Fruit fly (Drosophila melanogaster) whole organism, prepupa: ENCODE data around the gene CG15878.

Experiments
- Blimp-1 ChIP-seq: fragments of 200-800 bp; sonication (Bioruptor generic); optimal IDR thresholded peaks from 3 replicates; lab custom pipeline; 2017; ENCODE audit warnings: missing biosample characterization, missing genetic modification characterization, mild to moderate bottlenecking, moderate library complexity, missing genetic modification reagents
- CG10669 ChIP-seq: fragments of 200-800 bp; sonication (Bioruptor generic); optimal IDR thresholded peaks from 3 replicates; lab custom pipeline; 2018; ENCODE audit warnings: missing biosample characterization, mild to moderate bottlenecking, missing genetic modification characterization, moderate library complexity
- CG11294 ChIP-seq: fragments of 200-800 bp; sonication (Bioruptor generic); IDR thresholded peaks from 2 replicates; pipeline ENCODE4 v1.3.6; 2022; ENCODE audit warnings: missing biosample characterization, missing genetic modification characterization
- CG11762 ChIP-seq: fragments of 200-800 bp; sonication (Bioruptor generic); optimal IDR thresholded peaks from 3 replicates; lab custom pipeline; 2016; ENCODE audit warnings: missing biosample characterization, missing genetic modification characterization; ENCODE audit not compliant: insufficient read depth
- CG16779 ChIP-seq: fragments of 200-800 bp; sonication (Bioruptor generic); optimal IDR thresholded peaks from 3 replicates; lab custom pipeline; 2017; ENCODE audit warnings: missing biosample characterization, mild to moderate bottlenecking, missing genetic modification characterization
- CG3032 ChIP-seq: fragments of 200-800 bp; optimal IDR thresholded peaks from 2 replicates; lab custom pipeline; 2019; ENCODE audit warnings: missing biosample characterization, mild to moderate bottlenecking, missing genetic modification characterization, moderate library complexity
- CG32006 ChIP-seq: fragments of 200-800 bp; sonication (Bioruptor generic); optimal IDR thresholded peaks from 3 replicates; lab custom pipeline; 2017; ENCODE audit warnings: missing biosample characterization, mild to moderate bottlenecking, missing genetic modification characterization
- CG3919 ChIP-seq: fragments of 200-800 bp; sonication (Bioruptor generic); optimal IDR thresholded peaks from 3 replicates; lab custom pipeline; 2016; ENCODE audit warnings: missing biosample characterization, missing genetic modification characterization
- CG4318 ChIP-seq: fragments of 200-800 bp; sonication (Bioruptor generic); optimal IDR thresholded peaks from 3 replicates; lab custom pipeline; 2017; ENCODE audit warnings: missing biosample characterization, mild to moderate bottlenecking, missing genetic modification characterization
- CG6163 ChIP-seq: fragments of 200-800 bp; sonication (Bioruptor generic); IDR thresholded peaks from 3 replicates; pipeline ENCODE4 v1.3.6; 2022; ENCODE audit warnings: missing biosample characterization, missing genetic modification characterization
- CG6276 ChIP-seq: fragments of 200-800 bp; sonication (Bioruptor generic); optimal IDR thresholded peaks from 2 replicates; lab custom pipeline; 2017; ENCODE audit warnings: missing biosample characterization, mild to moderate bottlenecking, missing genetic modification characterization
- CG6792 ChIP-seq: fragments of 200-800 bp; sonication (Bioruptor generic); optimal IDR thresholded peaks from 3 replicates; lab custom pipeline; 2016; ENCODE audit warnings: missing biosample characterization, missing genetic modification characterization
- CG6808 ChIP-seq: fragments of 200-800 bp; sonication (Bioruptor generic); optimal IDR thresholded peaks from 3 replicates; lab custom pipeline; 2017; ENCODE audit warnings: missing biosample characterization, missing genetic modification characterization, mild to moderate bottlenecking, moderate library complexity, missing genetic modification reagents
- CG6854 ChIP-seq: fragments of 200-800 bp; sonication (Bioruptor generic); optimal IDR thresholded peaks from 2 replicates; lab custom pipeline; 2017; ENCODE audit warnings: missing biosample characterization, mild to moderate bottlenecking, missing genetic modification characterization
- CG7368 ChIP-seq: fragments of 200-800 bp; sonication (Bioruptor generic); optimal IDR thresholded peaks from 3 replicates; lab custom pipeline; 2016; ENCODE audit warnings: missing biosample characterization, missing genetic modification characterization
- CG8119 ChIP-seq: fragments of 200-800 bp; sonication (Bioruptor generic); IDR thresholded peaks from 3 replicates; pipeline ENCODE4 v1.3.6; 2022; ENCODE audit warnings: missing biosample characterization, missing genetic modification characterization
- CG8319 ChIP-seq: fragments of 200-800 bp; sonication (Bioruptor generic); optimal IDR thresholded peaks from 3 replicates; lab custom pipeline; 2016; ENCODE audit warnings: missing biosample characterization, missing genetic modification characterization
- CG8632 ChIP-seq: fragments of 200-800 bp; sonication (Bioruptor generic); optimal IDR thresholded peaks from 3 replicates; lab custom pipeline; 2016; ENCODE audit warnings: missing biosample characterization, missing genetic modification characterization
- CG9139 ChIP-seq: fragments of 200-800 bp; sonication (Bioruptor generic); optimal IDR thresholded peaks from 3 replicates; lab custom pipeline; 2017; ENCODE audit warnings: missing biosample characterization, mild to moderate bottlenecking, missing genetic modification characterization
- Eip75B ChIP-seq: fragments of 200-800 bp; sonication (Bioruptor generic); optimal IDR thresholded peaks from 3 replicates; lab custom pipeline; 2016; ENCODE audit warnings: missing biosample characterization, missing genetic modification characterization
- Eip93F ChIP-seq: fragments of 200-800 bp; sonication (Bioruptor generic); optimal IDR thresholded peaks from 2 replicates; lab custom pipeline; 2016; ENCODE audit warnings: missing biosample characterization, mild to moderate bottlenecking, missing genetic modification characterization
- Ets21C ChIP-seq: fragments of 200-800 bp; sonication (Bioruptor generic); optimal IDR thresholded peaks from 3 replicates; lab custom pipeline; 2016; ENCODE audit warnings: missing biosample characterization, missing genetic modification characterization
- Ets96B ChIP-seq: fragments of 200-800 bp; optimal IDR thresholded peaks from 2 replicates; lab custom pipeline; 2019; ENCODE audit warnings: missing biosample characterization, mild to moderate bottlenecking, missing genetic modification characterization, moderate library complexity
- Hr38 ChIP-seq: sonication (Bioruptor generic); optimal IDR thresholded peaks from 2 replicates; lab custom pipeline; 2016; ENCODE audit warnings: missing biosample characterization, missing genetic modification characterization
- Hr39 ChIP-seq: fragments of 200-800 bp; sonication (Bioruptor generic); optimal IDR thresholded peaks from 2 replicates; lab custom pipeline; 2016; ENCODE audit warnings: missing biosample characterization, missing genetic modification characterization
- Hr4 ChIP-seq: fragments of 200-800 bp; sonication (Bioruptor generic); optimal IDR thresholded peaks from 3 replicates; lab custom pipeline; 2016; ENCODE audit warnings: missing biosample characterization, missing genetic modification characterization
- Lpt ChIP-seq: fragments of 200-800 bp; sonication (Bioruptor generic); optimal IDR thresholded peaks from 3 replicates; lab custom pipeline; 2016; ENCODE audit warnings: missing biosample characterization, missing genetic modification characterization
- Met ChIP-seq: fragments of 200-800 bp; sonication (Bioruptor generic); optimal IDR thresholded peaks from 3 replicates; lab custom pipeline; 2016; ENCODE audit warnings: missing biosample characterization, missing genetic modification characterization
- OdsH ChIP-seq: fragments of 200-800 bp; sonication (Bioruptor generic); optimal IDR thresholded peaks from 3 replicates; lab custom pipeline; 2016; ENCODE audit warnings: missing biosample characterization, missing genetic modification characterization
- Smox ChIP-seq: fragments of 200-800 bp; sonication (Bioruptor generic); optimal IDR thresholded peaks from 3 replicates; lab custom pipeline; 2016; ENCODE audit warnings: missing biosample characterization, missing genetic modification characterization
- achi ChIP-seq: fragments of 200-800 bp; sonication (Bioruptor generic); optimal IDR thresholded peaks from 3 replicates; lab custom pipeline; 2016; ENCODE audit warnings: missing biosample characterization, missing genetic modification characterization
- cyc ChIP-seq: fragments of 200-800 bp; sonication (Bioruptor generic); optimal IDR thresholded peaks from 3 replicates; lab custom pipeline; 2016; ENCODE audit warnings: missing biosample characterization, missing genetic modification characterization
- dac ChIP-seq: fragments of 200-800 bp; sonication (Bioruptor generic); optimal IDR thresholded peaks from 2 replicates; lab custom pipeline; 2017; ENCODE audit warnings: missing biosample characterization, mild to moderate bottlenecking, missing genetic modification characterization
- eg ChIP-seq: fragments of 200-800 bp; sonication (Bioruptor generic); IDR thresholded peaks from 3 replicates; pipeline ENCODE4 v1.3.6; 2022; ENCODE audit warnings: missing biosample characterization, missing genetic modification characterization
- esn ChIP-seq: fragments of 200-800 bp; sonication (Bioruptor generic); optimal IDR thresholded peaks from 2 replicates; lab custom pipeline; 2016; ENCODE audit warnings: missing biosample characterization, mild to moderate bottlenecking, missing genetic modification characterization, moderate library complexity
- fd59A ChIP-seq: fragments of 200-800 bp; sonication (Bioruptor generic); optimal IDR thresholded peaks from 2 replicates; lab custom pipeline; 2017; ENCODE audit warnings: missing biosample characterization, mild to moderate bottlenecking, missing genetic modification characterization, missing genetic modification reagents
- fd85E ChIP-seq: fragments of 200-800 bp; sonication (Bioruptor generic); optimal IDR thresholded peaks from 3 replicates; lab custom pipeline; 2016; ENCODE audit warnings: missing biosample characterization, missing genetic modification characterization
- fkh ChIP-seq: fragments of 200-800 bp; sonication (Bioruptor generic); optimal IDR thresholded peaks from 3 replicates; lab custom pipeline; 2017; ENCODE audit warnings: missing biosample characterization, mild to moderate bottlenecking, missing genetic modification characterization, moderate library complexity
- lz ChIP-seq: fragments of 200-800 bp; sonication (Bioruptor generic); optimal IDR thresholded peaks from 3 replicates; lab custom pipeline; 2016; ENCODE audit warnings: missing biosample characterization, missing genetic modification characterization
- pdm3 ChIP-seq: fragments of 200-800 bp; sonication (Bioruptor generic); optimal IDR thresholded peaks from 3 replicates; lab custom pipeline; 2016; ENCODE audit warnings: missing biosample characterization, missing genetic modification characterization
- salr ChIP-seq, 2 experiments: fragments of 200-800 bp; sonication (Bioruptor generic); optimal IDR thresholded peaks; 3 replicates each; lab custom pipeline; 2016 to 2018; ENCODE audit warnings: missing biosample characterization in 2 of 2, missing genetic modification characterization in 2 of 2, mild to moderate bottlenecking in 1 of 2
- spab ChIP-seq: fragments of 200-800 bp; sonication (Bioruptor generic); optimal IDR thresholded peaks from 2 replicates; lab custom pipeline; 2017; ENCODE audit warnings: missing biosample characterization, mild to moderate bottlenecking, missing genetic modification characterization, missing genetic modification reagents
- ss ChIP-seq, 2 experiments: fragments of 200-800 bp; sonication (Bioruptor generic); optimal IDR thresholded peaks; 2 replicates in 1 of 2; 3 replicates in 1 of 2; lab custom pipeline; 2017 to 2018; ENCODE audit warnings: mild to moderate bottlenecking in 2 of 2, missing biosample characterization in 2 of 2, missing genetic modification characterization in 2 of 2, moderate library complexity in 1 of 2
- svp ChIP-seq: fragments of 200-800 bp; sonication (Bioruptor generic); peaks from one replicate; lab custom pipeline; 2016; ENCODE audit warnings: missing biosample characterization, missing genetic modification characterization
- topi ChIP-seq: fragments of 200-800 bp; sonication (Bioruptor generic); optimal IDR thresholded peaks from 3 replicates; lab custom pipeline; 2016; ENCODE audit warnings: missing biosample characterization, missing genetic modification characterization
- vri ChIP-seq: fragments of 200-800 bp; sonication (Bioruptor generic); optimal IDR thresholded peaks from 3 replicates; lab custom pipeline; 2016; ENCODE audit warnings: missing biosample characterization, mild to moderate bottlenecking, missing genetic modification characterization

Gene CG15878

dm6 chr3L:2164031-2164537 is 48.2 kb downstream of the CG15878 start (continued):
- TF ChIP-seq Hr39 (GFP tag; lab: Kevin White, UChicago) (peak; percentile 93), spab (GFP tag; lab: Kevin White, UChicago) (peak; percentile 94), CG7368 (GFP tag; lab: Kevin White, UChicago) (peak; percentile 93), pdm3 (GFP tag; lab: Kevin White, UChicago) (peak; percentile 88), CG8632 (GFP tag; lab: Kevin White, UChicago) (peak; percentile 91), CG6792 (peak; percentile 89), Eip93F (peak; percentile 85), Eip75B (GFP tag; lab: Kevin White, UChicago) (peak; percentile 94), CG9139 (GFP tag; lab: Kevin White, UChicago) (peak; percentile 85), Hr38 (GFP tag; lab: Kevin White, UChicago) (no peak), CG3032 (tag; lab: Kevin White, UChicago) (peak; percentile 89), CG32006 (GFP tag; lab: Kevin White, UChicago) (peak; percentile 52), lz (GFP tag; lab: Kevin White, UChicago) (peak; percentile 90), Smox (GFP tag; lab: Kevin White, UChicago) (peak; percentile 93), CG11294 (GFP tag; lab: Robert Waterston, UW) (peak; percentile 38; the same call in 1 of the 2 replicates), Ets21C (GFP tag; lab: Kevin White, UChicago) (peak; percentile 85), Met (GFP tag; lab: Kevin White, UChicago) (peak; percentile 94), fkh (no peak), Lpt (peak; percentile 25), dac (no peak), Ets96B (tag; lab: Kevin White, UChicago) (peak; percentile 97), fd59A (peak; percentile 81), Hr4 (GFP tag; lab: Kevin White, UChicago) (peak; percentile 31), achi (peak; percentile 85), CG8119 (GFP tag; lab: Robert Waterston, UW) (peak; percentile 67), CG6276 (GFP tag; lab: Kevin White, UChicago) (no peak), CG11762 (GFP tag; lab: Kevin White, UChicago) (peak; percentile 90), CG6854 (GFP tag; lab: Kevin White, UChicago) (peak; percentile 86), OdsH (GFP tag; lab: Kevin White, UChicago) (peak; percentile 89), CG8319 (GFP tag; lab: Kevin White, UChicago) (peak; percentile 86), CG4318 (GFP tag; lab: Kevin White, UChicago) (no peak), CG16779 (tag; lab: Kevin White, UChicago) (peak; percentile 55), CG3919 (peak; percentile 95), vri (GFP tag; lab: Kevin White, UChicago) (peak; percentile 87), CG6163 (GFP tag; lab: Robert Waterston, UW) (peak; percentile 94), svp (peak; percentile 96)

dm6 chr3L:2163608-2164007 is 48.7 kb downstream of the CG15878 start, which contains the start of gene CG15822:
Gene CG15822, minus strand, starts transcription at chr3L:2163863.
- TF ChIP-seq eg (peak; percentile 7; the same call in 1 of the 3 replicates), lz (GFP tag; lab: Kevin White, UChicago) (no peak), Blimp-1 (GFP tag; lab: Kevin White, UChicago) (no peak), Hr38 (GFP tag; lab: Kevin White, UChicago) (no peak)
- TF ChIP-seq, all 60 proteins: peak for 1

dm6 chr3L:2162623-2163022 is 49.7 kb downstream of the CG15878 start:
- TF ChIP-seq CG8319 (GFP tag; lab: Kevin White, UChicago), result no peak
- no peak for TF ChIP-seq Eip93F
- peak; percentile 23 for TF ChIP-seq CG3919
- TF ChIP-seq OdsH (GFP tag; lab: Kevin White, UChicago), result peak; percentile 11
- TF ChIP-seq CG7368 (GFP tag; lab: Kevin White, UChicago), result no peak
- TF ChIP-seq esn (GFP tag; lab: Kevin White, UChicago), result no peak
- TF ChIP-seq Met (GFP tag; lab: Kevin White, UChicago), result no peak
- no peak for TF ChIP-seq topi (GFP tag; lab: Kevin White, UChicago)
- no peak for TF ChIP-seq CG9139 (GFP tag; lab: Kevin White, UChicago)
- TF ChIP-seq CG6808 (GFP tag; lab: Kevin White, UChicago), result peak; percentile 26
- TF ChIP-seq pdm3 (GFP tag; lab: Kevin White, UChicago), result no peak
- TF ChIP-seq Smox (GFP tag; lab: Kevin White, UChicago), result no peak
- TF ChIP-seq ss (GFP tag; optimal IDR thresholded peaks at IDR 0.05; lab: Kevin White, UChicago), result peak in 1 of 2 experiments; percentile 34
- no peak for TF ChIP-seq Hr38 (GFP tag; lab: Kevin White, UChicago)
- TF ChIP-seq CG6276 (GFP tag; lab: Kevin White, UChicago), result peak; percentile 52
- TF ChIP-seq cyc (GFP tag; lab: Kevin White, UChicago), result no peak
- TF ChIP-seq salr (GFP tag; optimal IDR thresholded peaks at IDR 0.05; lab: Kevin White, UChicago), result no peak
- TF ChIP-seq Lpt, result no peak
- no peak for TF ChIP-seq fd85E (GFP tag; lab: Kevin White, UChicago)
- TF ChIP-seq Hr39 (GFP tag; lab: Kevin White, UChicago), result no peak
- peak; percentile 5 for TF ChIP-seq CG16779 (tag; lab: Kevin White, UChicago)
- TF ChIP-seq CG10669, result no peak
- TF ChIP-seq CG3032 (tag; lab: Kevin White, UChicago), result peak; percentile 44
